Worm (Caenorhabditis elegans) whole organism, late embryonic: Measurements from ENCODE around the gene C16C8.18.

Experiments
- K02D7.2 ChIP-seq: sonication (generic microtip); optimal IDR thresholded peaks from 2 replicates; lab custom pipeline; 2017; ENCODE audit warnings: mild to moderate bottlenecking, missing genetic modification characterization, missing compliant biosample characterization
- lin-11 ChIP-seq: fragments of 200-800 bp; sonication (Bioruptor generic); optimal IDR thresholded peaks from 2 replicates; lab custom pipeline; 2018; ENCODE audit warnings: mild to moderate bottlenecking, missing genetic modification characterization, missing compliant biosample characterization
- nfya-1 ChIP-seq: sonication (generic microtip); optimal IDR thresholded peaks from 2 replicates; lab custom pipeline; 2017; ENCODE audit warnings: missing genetic modification characterization, mild to moderate bottlenecking, missing compliant biosample characterization, antibody characterized with exemption, moderate library complexity
- nhr-11 ChIP-seq: fragments of 150-350 bp; optimal IDR thresholded peaks from 2 replicates; lab custom pipeline; 2014; ENCODE audit warnings: missing biosample characterization, missing genetic modification characterization

ce11 chrII:3439842-3440640 is 10.5 kb downstream of the C16C8.18 start:
- TF ChIP-seq nfya-1 (tag; lab: Kevin White, UChicago): no peak
- no peak for TF ChIP-seq K02D7.2 (tag; lab: Kevin White, UChicago)
- no peak for TF ChIP-seq lin-11
- TF ChIP-seq nhr-11 (tag; lab: Kevin White, UChicago): no peak
